Fruit fly (Drosophila melanogaster): ENCODE measurements around the gene Eo.
A peak's percentile ranks its signal among the peaks of the same experiment; 100 is the strongest.

- TF ChIP-seq cnc (optimal IDR thresholded peaks at IDR 0.05), result no peak
- TF ChIP-seq CG5204 (GFP tag; optimal IDR thresholded peaks at IDR 0.05), result no peak
- TF ChIP-seq kay (GFP tag; ENCODE audit: borderline replicate concordance), result no peak
- no peak for TF ChIP-seq tj (GFP tag; optimal IDR thresholded peaks at IDR 0.05)
- TF ChIP-seq pad (GFP tag; optimal IDR thresholded peaks at IDR 0.05), result no peak
- peak; percentile 31 for TF ChIP-seq CG7101 (tag; optimal IDR thresholded peaks at IDR 0.05)
- no peak for TF ChIP-seq Crg-1 (GFP tag; optimal IDR thresholded peaks at IDR 0.05)
- TF ChIP-seq CG11617 (GFP tag; optimal IDR thresholded peaks at IDR 0.05), result no peak
- TF ChIP-seq CG7045 (GFP tag; optimal IDR thresholded peaks at IDR 0.05), result no peak
- TF ChIP-seq CG12768 (GFP tag; optimal IDR thresholded peaks at IDR 0.05), result no peak
- no peak for TF ChIP-seq Clk (GFP tag; optimal IDR thresholded peaks at IDR 0.05)
- no peak for TF ChIP-seq cic (GFP tag; optimal IDR thresholded peaks at IDR 0.05)
- peak; percentile 7 for TF ChIP-seq bab1 (GFP tag; optimal IDR thresholded peaks at IDR 0.05)
These were observed 35.3 kb upstream of the Eo start for dm6 chrX:14953896-14954295.
